Worm (Caenorhabditis elegans) whole organism, young adult: ENCODE results near the gene F16G10.13.

Experiments used
- F10E7.11 ChIP-seq: sonication (generic microtip); optimal IDR thresholded peaks from 2 replicates; lab custom pipeline; 2017; ENCODE audit warnings: mild to moderate bottlenecking, missing genetic modification characterization, moderate library complexity, missing compliant biosample characterization
- F37B4.10 ChIP-seq: fragments of 200-800 bp; sonication (Bioruptor generic); IDR thresholded peaks from 2 replicates; pipeline ENCODE4 v1.3.6; 2022; ENCODE audit warnings: missing genetic modification characterization, missing compliant biosample characterization
- F57C9.4 ChIP-seq: sonication (generic microtip); optimal IDR thresholded peaks from 2 replicates; lab custom pipeline; 2017; ENCODE audit warnings: mild to moderate bottlenecking, missing genetic modification characterization, missing compliant biosample characterization
- unc-130 ChIP-seq: sonication (generic microtip); optimal IDR thresholded peaks from 2 replicates; lab custom pipeline; 2016; ENCODE audit warnings: missing genetic modification reagents, missing genetic modification characterization, missing compliant biosample characterization

- TF ChIP-seq F37B4.10 (GFP tag; lab: Robert Waterston, UW) (no peak), F57C9.4 (tag; lab: Kevin White, UChicago) (no peak), F10E7.11 (no peak), unc-130 (GFP tag; lab: Kevin White, UChicago) (no peak)
Measured at ce11 chrII:2356795-2357194, 39.0 kb downstream of the F16G10.13 start, which contains the start of gene F43C11.1.
